Fruit fly (Drosophila melanogaster) whole organism, pupa: Measurements from ENCODE around the gene GluRIIE.

Experiments
- CG10348 ChIP-seq: fragments of 200-800 bp; sonication (Bioruptor generic); IDR thresholded peaks from 2 replicates; pipeline ENCODE4 v1.3.6; 2022; ENCODE audit warnings: missing biosample characterization, missing genetic modification characterization
- CG14655 ChIP-seq: fragments of 200-800 bp; sonication (Bioruptor generic); optimal IDR thresholded peaks from 3 replicates; lab custom pipeline; 2017; ENCODE audit warnings: mild to moderate bottlenecking, missing biosample characterization, missing genetic modification reagents, missing genetic modification characterization
- CG17806 ChIP-seq: fragments of 200-800 bp; sonication (Bioruptor generic); optimal IDR thresholded peaks from 2 replicates; lab custom pipeline; 2018; ENCODE audit warnings: missing biosample characterization, mild to moderate bottlenecking, missing genetic modification characterization, moderate library complexity
- Ets98B ChIP-seq: fragments of 200-800 bp; sonication (Bioruptor generic); IDR thresholded peaks from 2 replicates; pipeline ENCODE4 v1.3.6; 2022; ENCODE audit warnings: missing biosample characterization, missing genetic modification characterization
- Pif1A ChIP-seq: fragments of 200-800 bp; sonication (Bioruptor generic); optimal IDR thresholded peaks from 3 replicates; lab custom pipeline; 2016; ENCODE audit warnings: missing biosample characterization, missing genetic modification characterization
- Snoo ChIP-seq: fragments of 200-800 bp; sonication (Bioruptor generic); optimal IDR thresholded peaks from 3 replicates; lab custom pipeline; 2017; ENCODE audit warnings: missing biosample characterization, mild to moderate bottlenecking, missing genetic modification characterization, inconsistent platforms
- gl ChIP-seq: fragments of 200-800 bp; sonication (Bioruptor generic); optimal IDR thresholded peaks from 2 replicates; lab custom pipeline; 2018; ENCODE audit warnings: missing biosample characterization, mild to moderate bottlenecking, missing genetic modification characterization

DNA sequence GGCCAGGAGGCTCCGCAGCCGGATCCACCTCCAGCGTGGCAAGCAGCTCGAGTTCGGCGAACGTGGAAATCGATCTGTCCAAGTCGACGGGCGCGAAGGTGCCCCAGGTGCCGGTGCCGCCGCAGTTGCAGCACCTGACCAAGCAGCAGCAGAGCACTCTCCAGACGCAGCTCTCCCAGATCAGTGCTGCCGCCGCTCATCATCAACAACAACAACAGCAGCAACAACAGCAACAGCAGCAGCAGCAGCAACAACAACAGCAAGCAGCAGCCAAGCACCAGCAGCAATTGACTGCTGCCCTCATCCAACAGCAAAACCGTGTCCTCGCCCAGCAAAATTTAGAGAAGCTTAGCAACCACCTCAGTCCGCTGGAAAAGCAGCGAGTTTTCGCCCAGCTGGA, 29.6 kb downstream of the GluRIIE start:
- TF ChIP-seq CG17806 (tag; lab: Kevin White, UChicago) (no peak), CG14655 (GFP tag; lab: Kevin White, UChicago) (no peak), Ets98B (GFP tag; lab: Robert Waterston, UW) (no peak), Pif1A (no peak), Snoo (tag; lab: Kevin White, UChicago) (no peak), gl (no peak), CG10348 (no peak)
